Fruit fly (Drosophila melanogaster) whole organism, embryonic: ENCODE data around the gene CG34293.

Experiments used
- ATbp ChIP-seq: fragments of 200-800 bp; sonication (Bioruptor generic); optimal IDR thresholded peaks from 2 replicates; lab custom pipeline; 2017; ENCODE audit warnings: missing biosample characterization, mild to moderate bottlenecking, missing genetic modification characterization, missing genetic modification reagents
- Antp ChIP-seq: fragments of 200-800 bp; sonication (Bioruptor generic); optimal IDR thresholded peaks from 3 replicates; lab custom pipeline; 2016; ENCODE audit warnings: missing biosample characterization, missing genetic modification characterization
- CG10147 ChIP-seq: fragments of 200-800 bp; sonication (Bioruptor generic); optimal IDR thresholded peaks from 2 replicates; lab custom pipeline; 2019; ENCODE audit warnings: missing biosample characterization, mild to moderate bottlenecking, missing genetic modification characterization, moderate library complexity
- CG10654 ChIP-seq: fragments of 200-800 bp; sonication (Bioruptor generic); optimal IDR thresholded peaks from 2 replicates; lab custom pipeline; 2016; ENCODE audit warnings: missing biosample characterization, missing genetic modification characterization
- CG10959 ChIP-seq: fragments of 200-800 bp; sonication (Bioruptor generic); IDR thresholded peaks from 2 replicates; pipeline ENCODE4 v1.3.6; 2022; ENCODE audit warnings: missing biosample characterization, missing genetic modification characterization
- CG11456 ChIP-seq: fragments of 200-800 bp; sonication (Bioruptor generic); IDR thresholded peaks from 3 replicates; pipeline ENCODE4 v1.3.6; 2022; ENCODE audit warnings: missing biosample characterization, missing genetic modification characterization
- CG12744 ChIP-seq: fragments of 200-800 bp; sonication (Bioruptor generic); optimal IDR thresholded peaks from 2 replicates; lab custom pipeline; 2016; ENCODE audit warnings: missing biosample characterization, missing genetic modification characterization
- CG12769 ChIP-seq: fragments of 200-800 bp; sonication (Bioruptor generic); optimal IDR thresholded peaks from 2 replicates; lab custom pipeline; 2019; ENCODE audit warnings: missing biosample characterization, mild to moderate bottlenecking, missing genetic modification characterization, moderate library complexity
- CG15479 ChIP-seq: fragments of 200-800 bp; sonication (Bioruptor generic); optimal IDR thresholded peaks from 3 replicates; lab custom pipeline; 2019; ENCODE audit warnings: missing biosample characterization, mild to moderate bottlenecking, missing genetic modification characterization, moderate library complexity
- CG17802 ChIP-seq: fragments of 200-800 bp; sonication (Bioruptor generic); optimal IDR thresholded peaks from 2 replicates; lab custom pipeline; 2018; ENCODE audit warnings: missing biosample characterization, mild to moderate bottlenecking, missing genetic modification characterization, moderate library complexity
- CG2129 ChIP-seq: fragments of 200-800 bp; sonication (Bioruptor generic); IDR thresholded peaks from 2 replicates; pipeline ENCODE4 v1.3.6; 2022; ENCODE audit warnings: missing biosample characterization, missing genetic modification characterization; ENCODE audit not compliant: partially characterized antibody
- CG3407 ChIP-seq: fragments of 200-800 bp; sonication (Bioruptor generic); optimal IDR thresholded peaks from 2 replicates; lab custom pipeline; 2018; ENCODE audit warnings: missing biosample characterization, mild to moderate bottlenecking, missing genetic modification characterization
- CG34224 ChIP-seq: fragments of 200-800 bp; sonication (Bioruptor generic); IDR thresholded peaks from 3 replicates; pipeline ENCODE4 v1.3.6; 2022; ENCODE audit warnings: missing biosample characterization, missing genetic modification characterization; ENCODE audit not compliant: partially characterized antibody
- CG6854 ChIP-seq: fragments of 200-800 bp; sonication (Bioruptor generic); optimal IDR thresholded peaks from 3 replicates; lab custom pipeline; 2017; ENCODE audit warnings: missing biosample characterization, mild to moderate bottlenecking, missing genetic modification characterization
- CG8359 ChIP-seq: fragments of 200-800 bp; sonication (Bioruptor generic); optimal IDR thresholded peaks from 2 replicates; lab custom pipeline; 2017; ENCODE audit warnings: missing biosample characterization, mild to moderate bottlenecking, missing genetic modification characterization, borderline replicate concordance
- CG9215 ChIP-seq: fragments of 200-800 bp; sonication (Bioruptor generic); IDR thresholded peaks from 2 replicates; pipeline ENCODE4 v1.3.6; 2022; ENCODE audit warnings: missing biosample characterization, missing genetic modification characterization
- Dbx ChIP-seq: fragments of 200-800 bp; sonication (Bioruptor generic); IDR thresholded peaks from 3 replicates; pipeline ENCODE4 v1.3.6; 2022; ENCODE audit warnings: missing biosample characterization, missing genetic modification characterization
- Hmx ChIP-seq: fragments of 200-800 bp; sonication (Bioruptor generic); optimal IDR thresholded peaks from 2 replicates; lab custom pipeline; 2016; ENCODE audit warnings: missing biosample characterization, missing genetic modification characterization
- Kr ChIP-seq: fragments of 200-800 bp; sonication (Bioruptor generic); optimal IDR thresholded peaks from 2 replicates; lab custom pipeline; 2017; ENCODE audit warnings: missing biosample characterization, mild to moderate bottlenecking, missing genetic modification characterization
- Neu2 ChIP-seq: fragments of 200-800 bp; sonication (Bioruptor generic); optimal IDR thresholded peaks from 3 replicates; lab custom pipeline; 2016; ENCODE audit warnings: missing biosample characterization, missing genetic modification characterization, borderline replicate concordance
- Nf-YA ChIP-seq: fragments of 200-800 bp; sonication (Bioruptor generic); IDR thresholded peaks from 2 replicates; pipeline ENCODE4 v1.3.6; 2022; ENCODE audit warnings: missing biosample characterization, missing genetic modification characterization
- Oli ChIP-seq: fragments of 200-800 bp; sonication (Bioruptor generic); optimal IDR thresholded peaks from 2 replicates; lab custom pipeline; 2018; ENCODE audit warnings: missing biosample characterization, mild to moderate bottlenecking, missing genetic modification characterization, moderate library complexity
- PHDP ChIP-seq: fragments of 200-800 bp; sonication (Bioruptor generic); optimal IDR thresholded peaks from 3 replicates; lab custom pipeline; 2018; ENCODE audit warnings: missing biosample characterization, mild to moderate bottlenecking, missing genetic modification characterization, moderate library complexity
- Rfx ChIP-seq: fragments of 200-800 bp; sonication (Bioruptor generic); IDR thresholded peaks from 2 replicates; pipeline ENCODE4 v1.3.6; 2022; ENCODE audit warnings: missing biosample characterization, missing genetic modification characterization
- Trl ChIP-seq, 3 experiments: fragments of >200 bp in 2 of 3; fragments of 200-800 bp in 1 of 3; sonication (Bioruptor generic) in 1 of 3; optimal IDR thresholded peaks; 2 replicates in 1 of 3; 3 replicates in 2 of 3; lab custom pipeline; 2016 to 2017; ENCODE audit warnings: missing biosample characterization in 1 of 3, missing genetic modification characterization in 1 of 3
- ab ChIP-seq: fragments of 200-800 bp; sonication (Bioruptor generic); optimal IDR thresholded peaks from 2 replicates; lab custom pipeline; 2016; ENCODE audit warnings: missing biosample characterization, missing genetic modification characterization
- btn ChIP-seq: fragments of 200-800 bp; sonication (Bioruptor generic); optimal IDR thresholded peaks from 2 replicates; lab custom pipeline; 2016; ENCODE audit warnings: missing biosample characterization, missing genetic modification characterization
- croc ChIP-seq: fragments of 200-800 bp; sonication (Bioruptor generic); conservative IDR thresholded peaks from 3 replicates; pipeline ENCODE4 v1.3.6; 2022; ENCODE audit warnings: missing biosample characterization, missing genetic modification characterization
- crol ChIP-seq: fragments of 200-800 bp; sonication (Bioruptor generic); IDR thresholded peaks from 2 replicates; pipeline ENCODE4 v1.3.6; 2022; ENCODE audit warnings: missing biosample characterization, missing genetic modification characterization
- crp ChIP-seq, 2 experiments: fragments of 200-800 bp; sonication (Bioruptor generic); optimal IDR thresholded peaks; 2 replicates in 1 of 2; 3 replicates in 1 of 2; lab custom pipeline; 2017; ENCODE audit warnings: missing biosample characterization in 2 of 2, missing genetic modification characterization in 2 of 2, mild to moderate bottlenecking in 1 of 2, moderate library complexity in 1 of 2
- dmrt11E ChIP-seq: fragments of 200-800 bp; sonication (Bioruptor generic); optimal IDR thresholded peaks from 3 replicates; lab custom pipeline; 2018; ENCODE audit warnings: missing biosample characterization, mild to moderate bottlenecking, missing genetic modification characterization, moderate library complexity
- ems ChIP-seq: fragments of 200-800 bp; sonication (Bioruptor generic); optimal IDR thresholded peaks from 3 replicates; lab custom pipeline; 2016; ENCODE audit warnings: missing biosample characterization, missing genetic modification characterization
- gro ChIP-seq: fragments of 200-800 bp; sonication (Bioruptor generic); optimal IDR thresholded peaks from 2 replicates; lab custom pipeline; 2016; ENCODE audit warnings: missing biosample characterization, missing genetic modification characterization
- inv ChIP-seq: fragments of 200-800 bp; sonication (Bioruptor generic); IDR thresholded peaks from 2 replicates; pipeline ENCODE4 v1.3.6; 2022; ENCODE audit warnings: missing biosample characterization, missing genetic modification characterization; ENCODE audit not compliant: partially characterized antibody
- ken ChIP-seq: fragments of 200-800 bp; sonication (Bioruptor generic); IDR thresholded peaks from 3 replicates; pipeline ENCODE4 v1.3.6; 2022; ENCODE audit warnings: missing biosample characterization, missing genetic modification characterization
- lmd ChIP-seq: fragments of 200-800 bp; sonication (Bioruptor generic); IDR thresholded peaks from 2 replicates; pipeline ENCODE4 v1.3.6; 2022; ENCODE audit warnings: missing biosample characterization, missing genetic modification characterization
- mirr ChIP-seq: fragments of 200-800 bp; sonication (Bioruptor generic); optimal IDR thresholded peaks from 3 replicates; lab custom pipeline; 2018; ENCODE audit warnings: missing biosample characterization, mild to moderate bottlenecking, missing genetic modification characterization
- nom ChIP-seq: fragments of 200-800 bp; sonication (Bioruptor generic); optimal IDR thresholded peaks from 2 replicates; lab custom pipeline; 2017; ENCODE audit warnings: missing biosample characterization, missing genetic modification characterization, mild to moderate bottlenecking, moderate library complexity, missing genetic modification reagents
- otp ChIP-seq: fragments of 200-800 bp; sonication (Bioruptor generic); IDR thresholded peaks from 3 replicates; pipeline ENCODE4, ENCODE4 v1.3.6; 2022; ENCODE audit warnings: missing biosample characterization, missing genetic modification characterization
- pb ChIP-seq: fragments of 200-800 bp; sonication (Bioruptor generic); optimal IDR thresholded peaks from 3 replicates; lab custom pipeline; 2016; ENCODE audit warnings: missing biosample characterization, missing genetic modification characterization
- psq ChIP-seq: fragments of 200-800 bp; sonication (Bioruptor generic); optimal IDR thresholded peaks from 2 replicates; lab custom pipeline; 2017; ENCODE audit warnings: missing biosample characterization, missing genetic modification characterization
- pum ChIP-seq: fragments of 200-800 bp; sonication (Bioruptor generic); optimal IDR thresholded peaks from 2 replicates; lab custom pipeline; 2016; ENCODE audit warnings: missing biosample characterization, missing genetic modification characterization
- sc ChIP-seq, 3 experiments: fragments of >200 bp in 2 of 3; fragments of 200-800 bp in 1 of 3; sonication (Bioruptor generic) in 1 of 3; optimal IDR thresholded peaks; 2 replicates in 2 of 3; 3 replicates in 1 of 3; lab custom pipeline; 2017; ENCODE audit warnings: mild to moderate bottlenecking in 1 of 3, missing biosample characterization in 1 of 3, missing genetic modification characterization in 1 of 3, missing genetic modification reagents in 1 of 3
- schlank ChIP-seq: fragments of 200-800 bp; sonication (Bioruptor generic); optimal IDR thresholded peaks from 2 replicates; lab custom pipeline; 2018; ENCODE audit warnings: missing biosample characterization, mild to moderate bottlenecking, missing genetic modification characterization
- tio ChIP-seq: fragments of 200-800 bp; sonication (Bioruptor generic); optimal IDR thresholded peaks from 2 replicates; lab custom pipeline; 2017; ENCODE audit warnings: missing biosample characterization, missing genetic modification characterization, inconsistent platforms
- twi ChIP-seq: fragments of 200-800 bp; optimal IDR thresholded peaks from 2 replicates; lab custom pipeline; 2019; ENCODE audit warnings: missing biosample characterization, mild to moderate bottlenecking, missing genetic modification characterization, moderate library complexity
- vvl ChIP-seq: fragments of 200-800 bp; sonication (Bioruptor generic); IDR thresholded peaks from 2 replicates; pipeline ENCODE4 v1.3.6; 2022; ENCODE audit warnings: missing biosample characterization, missing genetic modification characterization
- z ChIP-seq: fragments of 200-800 bp; sonication (Bioruptor generic); IDR thresholded peaks from 3 replicates; pipeline ENCODE4 v1.3.6; 2022; ENCODE audit warnings: missing biosample characterization, missing genetic modification characterization
- zen ChIP-seq: fragments of 200-800 bp; sonication (Bioruptor generic); optimal IDR thresholded peaks from 3 replicates; lab custom pipeline; 2018; ENCODE audit warnings: missing biosample characterization, mild to moderate bottlenecking, missing genetic modification characterization, moderate library complexity

Gene CG34293

DNA sequence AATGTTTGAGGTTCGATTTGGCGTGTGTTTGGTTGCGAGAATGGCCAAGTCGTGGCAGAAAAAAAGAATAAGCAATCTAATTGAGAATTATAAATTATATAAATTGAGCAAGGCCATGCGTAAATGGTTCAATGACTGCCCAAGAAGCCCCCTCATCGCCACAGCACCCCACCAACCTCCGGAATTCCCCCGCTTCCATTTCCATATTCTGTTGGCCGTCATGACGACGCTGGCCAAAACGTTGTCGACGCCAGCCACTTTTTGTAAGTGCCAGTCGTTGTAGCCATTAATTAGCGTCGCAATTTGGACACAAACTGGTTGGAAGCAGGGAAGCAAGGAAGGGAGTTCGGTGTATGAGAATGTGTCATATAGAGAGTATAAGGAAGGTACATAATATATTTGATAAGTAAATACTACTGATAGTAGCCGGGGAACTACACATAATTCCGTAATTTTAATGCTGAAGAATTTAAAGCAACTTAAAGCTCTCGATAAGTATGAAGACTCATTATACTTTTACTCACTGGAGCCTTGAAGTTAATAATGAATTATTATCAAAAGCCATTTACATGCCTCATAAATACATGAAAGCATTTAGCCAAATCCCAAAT lies 34.7 kb downstream of the CG34293 start (continued):
- TF ChIP-seq Trl (optimal IDR thresholded peaks at IDR 0.05; lab: Kevin White, UChicago) (no peak), Trl (GFP tag; optimal IDR thresholded peaks at IDR 0.05; lab: Kevin White, UChicago) (no peak), Oli (tag; lab: Kevin White, UChicago) (no peak), vvl (0 out of 2 replicates have a peak, but pooled peaks have one; percentile 11), psq (GFP tag; lab: Kevin White, UChicago) (no peak), ken (GFP tag; lab: Robert Waterston, UW) (no peak), CG15479 (GFP tag; lab: Kevin White, UChicago) (no peak), CG3407 (GFP tag; lab: Kevin White, UChicago) (no peak), Kr (GFP tag; lab: Kevin White, UChicago) (no peak), Nf-YA (GFP tag; lab: Robert Waterston, UW) (no peak), mirr (peak; percentile 19), crp (GFP tag; optimal IDR thresholded peaks at IDR 0.05; lab: Kevin White, UChicago) (no peak), nom (GFP tag; lab: Kevin White, UChicago) (no peak), zen (tag; lab: Kevin White, UChicago) (no peak), otp (0 out of 3 replicates have a peak, but pooled peaks have one; percentile 17), schlank (tag; lab: Kevin White, UChicago) (no peak), CG9215 (GFP tag; lab: Robert Waterston, UW) (no peak), tio (no peak), CG10147 (GFP tag; lab: Kevin White, UChicago) (no peak), CG34224 (GFP tag; lab: Robert Waterston, UW) (no peak), CG11456 (GFP tag; lab: Robert Waterston, UW) (no peak), crol (GFP tag; lab: Robert Waterston, UW) (peak; percentile 77), ems (GFP tag; lab: Kevin White, UChicago) (no peak), sc (optimal IDR thresholded peaks at IDR 0.05; lab: Kevin White, UChicago) (no peak), sc (GFP tag; optimal IDR thresholded peaks at IDR 0.05; lab: Kevin White, UChicago) (no peak), inv (GFP tag; lab: Robert Waterston, UW) (no peak), z (GFP tag; lab: Robert Waterston, UW) (no peak), ATbp (no peak), CG2129 (GFP tag; lab: Robert Waterston, UW) (no peak), CG8359 (GFP tag; lab: Kevin White, UChicago) (no peak), dmrt11E (tag; lab: Kevin White, UChicago) (no peak), Neu2 (GFP tag; lab: Kevin White, UChicago) (no peak), Antp (no peak), CG10654 (GFP tag; lab: Kevin White, UChicago) (no peak), pum (GFP tag; lab: Kevin White, UChicago) (no peak), twi (tag; lab: Kevin White, UChicago) (no peak), gro (GFP tag; lab: Kevin White, UChicago) (no peak), lmd (GFP tag; lab: Robert Waterston, UW) (no peak), CG12769 (peak; percentile 65), Rfx (GFP tag; lab: Robert Waterston, UW) (no peak), btn (GFP tag; lab: Kevin White, UChicago) (no peak), CG6854 (GFP tag; lab: Kevin White, UChicago) (no peak), CG12744 (GFP tag; lab: Kevin White, UChicago) (no peak), PHDP (tag; lab: Kevin White, UChicago) (no peak), Hmx (GFP tag; lab: Kevin White, UChicago) (no peak), CG10959 (GFP tag; lab: Robert Waterston, UW) (no peak), ab (GFP tag; lab: Kevin White, UChicago) (no peak), pb (GFP tag; lab: Kevin White, UChicago) (no peak), CG17802 (tag; lab: Kevin White, UChicago) (no peak), Dbx (GFP tag; lab: Robert Waterston, UW) (no peak), croc (GFP tag; lab: Robert Waterston, UW) (no peak)
